Fruit fly (Drosophila melanogaster) whole organism, embryonic: ENCODE measurements around the gene CG12659.

Experiments used
- Atf3 ChIP-seq: fragments of 200-800 bp; sonication (Bioruptor generic); optimal IDR thresholded peaks from 3 replicates; lab custom pipeline; 2016; ENCODE audit warnings: missing biosample characterization, missing genetic modification characterization
- BtbVII ChIP-seq: fragments of 200-800 bp; sonication (Bioruptor generic); optimal IDR thresholded peaks from 3 replicates; lab custom pipeline; 2017; ENCODE audit warnings: missing biosample characterization, mild to moderate bottlenecking, missing genetic modification characterization
- CG10431 ChIP-seq: fragments of 200-800 bp; sonication (Bioruptor generic); optimal IDR thresholded peaks from 3 replicates; lab custom pipeline; 2018; ENCODE audit warnings: missing biosample characterization, mild to moderate bottlenecking, missing genetic modification characterization
- CG10959 ChIP-seq: fragments of 200-800 bp; sonication (Bioruptor generic); IDR thresholded peaks from 2 replicates; pipeline ENCODE4 v1.3.6; 2022; ENCODE audit warnings: missing biosample characterization, missing genetic modification characterization
- CG11093 ChIP-seq: fragments of 200-800 bp; sonication (Bioruptor generic); IDR thresholded peaks from 3 replicates; pipeline ENCODE4 v1.3.6; 2022; ENCODE audit warnings: missing biosample characterization, missing genetic modification characterization
- CG11504 ChIP-seq: fragments of 200-800 bp; sonication (Bioruptor generic); optimal IDR thresholded peaks from 3 replicates; lab custom pipeline; 2019; ENCODE audit warnings: missing biosample characterization, mild to moderate bottlenecking, missing genetic modification characterization, moderate library complexity
- CG13424 ChIP-seq: fragments of 200-800 bp; sonication (Bioruptor generic); optimal IDR thresholded peaks from 2 replicates; lab custom pipeline; 2019; ENCODE audit warnings: missing biosample characterization, mild to moderate bottlenecking, missing genetic modification characterization, moderate library complexity
- CG14710 ChIP-seq: fragments of 200-800 bp; sonication (Bioruptor generic); optimal IDR thresholded peaks from 3 replicates; lab custom pipeline; 2019; ENCODE audit warnings: missing biosample characterization, mild to moderate bottlenecking, missing genetic modification characterization, moderate library complexity
- CG2678 ChIP-seq: fragments of 200-800 bp; sonication (Bioruptor generic); optimal IDR thresholded peaks from 3 replicates; lab custom pipeline; 2019; ENCODE audit warnings: missing biosample characterization, mild to moderate bottlenecking, missing genetic modification characterization, moderate library complexity
- CG2712 ChIP-seq: fragments of 200-800 bp; optimal IDR thresholded peaks from 3 replicates; lab custom pipeline; 2019; ENCODE audit warnings: missing biosample characterization, mild to moderate bottlenecking, missing genetic modification characterization, moderate library complexity
- CG31365 ChIP-seq: fragments of 200-800 bp; sonication (Bioruptor generic); optimal IDR thresholded peaks from 2 replicates; lab custom pipeline; 2018; ENCODE audit warnings: missing biosample characterization, mild to moderate bottlenecking, missing genetic modification characterization
- CG32532 ChIP-seq: fragments of 200-800 bp; sonication (Bioruptor generic); IDR thresholded peaks from 2 replicates; pipeline ENCODE4 v1.3.6; 2022; ENCODE audit warnings: missing biosample characterization, missing genetic modification characterization
- CG4707 ChIP-seq: fragments of 200-800 bp; sonication (Bioruptor generic); optimal IDR thresholded peaks from 2 replicates; lab custom pipeline; 2018; ENCODE audit warnings: missing biosample characterization, mild to moderate bottlenecking, missing genetic modification characterization, moderate library complexity
- CG4820 ChIP-seq: fragments of 200-800 bp; sonication (Bioruptor generic); optimal IDR thresholded peaks from 3 replicates; lab custom pipeline; 2016; ENCODE audit warnings: missing biosample characterization, missing genetic modification characterization
- CG6765 ChIP-seq: fragments of 200-800 bp; sonication (Bioruptor generic); optimal IDR thresholded peaks from 3 replicates; lab custom pipeline; 2017; ENCODE audit warnings: missing biosample characterization, mild to moderate bottlenecking, missing genetic modification characterization
- CG7271 ChIP-seq: fragments of 200-800 bp; sonication (Bioruptor generic); optimal IDR thresholded peaks from 2 replicates; lab custom pipeline; 2018; ENCODE audit warnings: missing biosample characterization, mild to moderate bottlenecking, missing genetic modification characterization, moderate library complexity
- CG8290 ChIP-seq, 3 experiments: fragments of 200-800 bp; sonication (Bioruptor generic); optimal IDR thresholded peaks; 2 replicates each; lab custom pipeline; 2016 to 2019; ENCODE audit warnings: missing biosample characterization in 3 of 3, missing genetic modification characterization in 3 of 3, mild to moderate bottlenecking in 2 of 3, moderate library complexity in 1 of 3
- CTCF ChIP-seq: fragments of 200-800 bp; sonication (Bioruptor generic); optimal IDR thresholded peaks from 2 replicates; lab custom pipeline; 2017; ENCODE audit warnings: missing biosample characterization, mild to moderate bottlenecking, missing genetic modification characterization, moderate library complexity
- D19A ChIP-seq: fragments of 200-800 bp; optimal IDR thresholded peaks from 3 replicates; lab custom pipeline; 2019; ENCODE audit warnings: missing biosample characterization, mild to moderate bottlenecking, missing genetic modification characterization, moderate library complexity
- Deaf1 ChIP-seq: fragments of 200-800 bp; optimal IDR thresholded peaks from 3 replicates; lab custom pipeline; 2019; ENCODE audit warnings: missing biosample characterization, mild to moderate bottlenecking, missing genetic modification characterization, moderate library complexity
- Dip2 ChIP-seq: fragments of 200-800 bp; sonication (Bioruptor generic); IDR thresholded peaks from 2 replicates; pipeline ENCODE4 v1.3.6; 2022; ENCODE audit warnings: missing biosample characterization, missing genetic modification characterization
- Jarid2 ChIP-seq: fragments of 200-800 bp; sonication (Bioruptor generic); optimal IDR thresholded peaks from 3 replicates; lab custom pipeline; 2017; ENCODE audit warnings: mild to moderate bottlenecking, missing biosample characterization, missing genetic modification reagents, missing genetic modification characterization
- MESR4 ChIP-seq: fragments of 200-800 bp; sonication (Bioruptor generic); optimal IDR thresholded peaks from 2 replicates; lab custom pipeline; 2018; ENCODE audit warnings: missing biosample characterization, mild to moderate bottlenecking, missing genetic modification characterization, moderate library complexity
- NfI ChIP-seq: fragments of 200-800 bp; sonication (Bioruptor generic); optimal IDR thresholded peaks from 3 replicates; lab custom pipeline; 2018; ENCODE audit warnings: missing biosample characterization, mild to moderate bottlenecking, missing genetic modification characterization, moderate library complexity
- Oli ChIP-seq: fragments of 200-800 bp; sonication (Bioruptor generic); optimal IDR thresholded peaks from 2 replicates; lab custom pipeline; 2018; ENCODE audit warnings: missing biosample characterization, mild to moderate bottlenecking, missing genetic modification characterization, moderate library complexity
- Trl ChIP-seq, 3 experiments: fragments of >200 bp in 2 of 3; fragments of 200-800 bp in 1 of 3; sonication (Bioruptor generic) in 1 of 3; optimal IDR thresholded peaks; 2 replicates in 1 of 3; 3 replicates in 2 of 3; lab custom pipeline; 2016 to 2017; ENCODE audit warnings: missing biosample characterization in 1 of 3, missing genetic modification characterization in 1 of 3
- Xbp1 ChIP-seq: fragments of 200-800 bp; sonication (Bioruptor generic); optimal IDR thresholded peaks from 3 replicates; lab custom pipeline; 2016; ENCODE audit warnings: missing biosample characterization, mild to moderate bottlenecking, missing genetic modification characterization
- cato ChIP-seq: fragments of 200-800 bp; sonication (Bioruptor generic); optimal IDR thresholded peaks from 2 replicates; lab custom pipeline; 2016; ENCODE audit warnings: missing biosample characterization, missing genetic modification characterization, borderline replicate concordance
- chinmo ChIP-seq: fragments of 200-800 bp; sonication (Bioruptor generic); IDR thresholded peaks from 4 replicates; pipeline ENCODE4 v1.3.6; 2022; ENCODE audit warnings: missing biosample characterization, missing genetic modification characterization; ENCODE audit not compliant: partially characterized antibody
- crp ChIP-seq, 2 experiments: fragments of 200-800 bp; sonication (Bioruptor generic); optimal IDR thresholded peaks; 2 replicates in 1 of 2; 3 replicates in 1 of 2; lab custom pipeline; 2017; ENCODE audit warnings: missing biosample characterization in 2 of 2, missing genetic modification characterization in 2 of 2, mild to moderate bottlenecking in 1 of 2, moderate library complexity in 1 of 2
- danr ChIP-seq: fragments of 200-800 bp; sonication (Bioruptor generic); IDR thresholded peaks from 2 replicates; pipeline ENCODE4 v1.3.6; 2022; ENCODE audit warnings: missing biosample characterization, missing genetic modification characterization
- fd96Cb ChIP-seq: fragments of 200-800 bp; sonication (Bioruptor generic); optimal IDR thresholded peaks from 2 replicates; lab custom pipeline; 2018; ENCODE audit warnings: missing biosample characterization, mild to moderate bottlenecking, missing genetic modification characterization, moderate library complexity
- grau ChIP-seq: fragments of 200-800 bp; optimal IDR thresholded peaks from 3 replicates; lab custom pipeline; 2019; ENCODE audit warnings: missing biosample characterization, mild to moderate bottlenecking, missing genetic modification characterization, moderate library complexity
- klu ChIP-seq: fragments of 200-800 bp; sonication (Bioruptor generic); IDR thresholded peaks from 2 replicates; pipeline ENCODE4 v1.3.6; 2022; ENCODE audit warnings: missing biosample characterization, missing genetic modification characterization
- kni ChIP-seq: fragments of 200-800 bp; sonication (Bioruptor generic); optimal IDR thresholded peaks from 3 replicates; lab custom pipeline; 2017; ENCODE audit warnings: mild to moderate bottlenecking, missing biosample characterization, missing genetic modification reagents, missing genetic modification characterization
- lbe ChIP-seq: fragments of 200-800 bp; sonication (Bioruptor generic); optimal IDR thresholded peaks from 2 replicates; lab custom pipeline; 2016; ENCODE audit warnings: missing biosample characterization, mild to moderate bottlenecking, missing genetic modification characterization
- nom ChIP-seq: fragments of 200-800 bp; sonication (Bioruptor generic); optimal IDR thresholded peaks from 2 replicates; lab custom pipeline; 2017; ENCODE audit warnings: missing biosample characterization, missing genetic modification characterization, mild to moderate bottlenecking, moderate library complexity, missing genetic modification reagents
- peb ChIP-seq: fragments of 200-800 bp; sonication (Bioruptor generic); IDR thresholded peaks from 2 replicates; pipeline ENCODE4 v1.3.6; 2022; ENCODE audit warnings: missing biosample characterization, missing genetic modification characterization
- pita ChIP-seq: fragments of 200-800 bp; sonication (Bioruptor generic); optimal IDR thresholded peaks from 2 replicates; lab custom pipeline; 2017; ENCODE audit warnings: missing biosample characterization, mild to moderate bottlenecking, missing genetic modification characterization
- pros ChIP-seq: fragments of 200-800 bp; sonication (Bioruptor generic); optimal IDR thresholded peaks from 3 replicates; lab custom pipeline; 2019; ENCODE audit warnings: missing biosample characterization, mild to moderate bottlenecking, missing genetic modification characterization, moderate library complexity
- pzg ChIP-seq: fragments of 200-800 bp; sonication (Bioruptor generic); optimal IDR thresholded peaks from 3 replicates; lab custom pipeline; 2018; ENCODE audit warnings: missing biosample characterization, mild to moderate bottlenecking, missing genetic modification characterization, moderate library complexity
- row ChIP-seq: fragments of 200-800 bp; sonication (Bioruptor generic); IDR thresholded peaks from 3 replicates; pipeline ENCODE4 v1.3.6; 2022; ENCODE audit warnings: missing biosample characterization, missing genetic modification characterization
- sd ChIP-seq: fragments of 200-800 bp; sonication (Bioruptor generic); optimal IDR thresholded peaks from 3 replicates; lab custom pipeline; 2018; ENCODE audit warnings: missing biosample characterization, mild to moderate bottlenecking, missing genetic modification characterization, moderate library complexity
- sob ChIP-seq: fragments of 200-800 bp; sonication (Bioruptor generic); IDR thresholded peaks from 2 replicates; pipeline ENCODE4 v1.3.6; 2022; ENCODE audit warnings: missing biosample characterization, missing genetic modification characterization
- unpg ChIP-seq: fragments of 200-800 bp; sonication (Bioruptor generic); optimal IDR thresholded peaks from 3 replicates; lab custom pipeline; 2018; ENCODE audit warnings: missing biosample characterization, mild to moderate bottlenecking, missing genetic modification characterization, moderate library complexity
- zf30C ChIP-seq: fragments of 200-800 bp; sonication (Bioruptor generic); optimal IDR thresholded peaks from 3 replicates; lab custom pipeline; 2018; ENCODE audit warnings: missing biosample characterization, mild to moderate bottlenecking, missing genetic modification characterization

Gene CG12659

dm6 chrX:8580794-8581193 is 10.7 kb downstream of the CG12659 start:
- no peak for TF ChIP-seq CG10959 (GFP tag; lab: Robert Waterston, UW)
- TF ChIP-seq nom (GFP tag; lab: Kevin White, UChicago), result peak; percentile 55

DNA sequence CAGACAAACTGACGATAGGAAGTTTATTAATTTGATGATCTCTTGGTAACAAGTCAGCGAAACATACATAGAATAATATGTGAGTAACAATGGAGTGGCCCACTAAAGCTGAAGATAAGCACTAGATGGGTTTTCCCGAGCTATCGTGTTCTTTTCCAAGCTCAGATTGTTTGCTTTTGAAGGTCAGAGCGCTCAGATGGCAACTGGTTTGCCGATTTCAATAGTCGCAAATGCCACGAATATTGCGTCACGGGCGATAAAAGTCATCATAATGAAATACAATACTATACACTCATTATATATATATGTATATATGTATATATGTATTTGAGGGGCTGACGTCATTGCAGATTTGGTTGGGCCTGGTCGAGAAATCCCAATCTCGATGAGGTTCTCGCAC is 11.7 kb downstream of the CG12659 start:
- TF ChIP-seq sd (tag; lab: Kevin White, UChicago) (peak; percentile 22), chinmo (GFP tag; lab: Robert Waterston, UW) (0 out of 4 replicates have a peak, but pooled peaks have one; percentile 54), CG11093 (no peak)

dm6 chrX:8579097-8579496 is 12.4 kb downstream of the CG12659 start:
- TF ChIP-seq zf30C (GFP tag; lab: Kevin White, UChicago) (no peak), CG13424 (tag; lab: Kevin White, UChicago) (no peak), CG14710 (tag; lab: Kevin White, UChicago) (no peak), Dip2 (GFP tag; lab: Robert Waterston, UW) (no peak), sob (no peak), chinmo (GFP tag; lab: Robert Waterston, UW) (no peak), lbe (GFP tag; lab: Kevin White, UChicago) (no peak), pros (GFP tag; lab: Kevin White, UChicago) (no peak), CTCF (GFP tag; lab: Kevin White, UChicago) (no peak), kni (GFP tag; lab: Kevin White, UChicago) (no peak), Xbp1 (no peak), Deaf1 (tag; lab: Kevin White, UChicago) (no peak), pita (GFP tag; lab: Kevin White, UChicago) (no peak), CG11504 (tag; lab: Kevin White, UChicago) (peak; percentile 22), Trl (optimal IDR thresholded peaks at IDR 0.05; lab: Kevin White, UChicago) (no peak), Trl (GFP tag; optimal IDR thresholded peaks at IDR 0.05; lab: Kevin White, UChicago) (no peak), CG7271 (tag; lab: Kevin White, UChicago) (no peak), danr (GFP tag; lab: Robert Waterston, UW) (no peak), CG10431 (no peak), CG2678 (tag; lab: Kevin White, UChicago) (peak; percentile 2), pzg (GFP tag; lab: Kevin White, UChicago) (no peak), crp (GFP tag; optimal IDR thresholded peaks at IDR 0.05; lab: Kevin White, UChicago) (no peak), BtbVII (no peak), CG4820 (GFP tag; lab: Kevin White, UChicago) (no peak), cato (GFP tag; lab: Kevin White, UChicago) (no peak), MESR4 (GFP tag; lab: Kevin White, UChicago) (no peak), CG6765 (GFP tag; lab: Kevin White, UChicago) (no peak), peb (GFP tag; lab: Robert Waterston, UW) (no peak), CG32532 (GFP tag; lab: Robert Waterston, UW) (no peak), D19A (tag; lab: Kevin White, UChicago) (peak; percentile 93), NfI (GFP tag; lab: Kevin White, UChicago) (no peak), Oli (tag; lab: Kevin White, UChicago) (peak; percentile 21), CG31365 (tag; lab: Kevin White, UChicago) (no peak), unpg (no peak), CG8290 (GFP tag; optimal IDR thresholded peaks at IDR 0.05; lab: Kevin White, UChicago) (no peak), CG8290 (tag; optimal IDR thresholded peaks at IDR 0.05; lab: Kevin White, UChicago) (no peak), klu (GFP tag; lab: Robert Waterston, UW) (no peak), CG4707 (GFP tag; lab: Kevin White, UChicago) (no peak), CG2712 (peak; percentile 16), fd96Cb (no peak), grau (tag; lab: Kevin White, UChicago) (peak; percentile 11), row (0 out of 3 replicates have a peak, but pooled peaks have one; percentile 13), Jarid2 (GFP tag; lab: Kevin White, UChicago) (no peak), Atf3 (GFP tag; lab: Kevin White, UChicago) (no peak)
